Worm (Caenorhabditis elegans) whole organism, late embryonic: ENCODE results near the gene nhr-199.
"Not testable (repeated sequence)": the region's sequence is repeated elsewhere in the genome, so short reads cannot be mapped to it uniquely, and the experiment has no call there.

Source experiments
- T23F11.4 ChIP-seq: fragments of 200-800 bp; sonication (Bioruptor generic); optimal IDR thresholded peaks from 2 replicates; lab custom pipeline; 2018; ENCODE audit warnings: mild to moderate bottlenecking, missing genetic modification characterization, missing compliant biosample characterization
- ahr-1 ChIP-seq: sonication (generic microtip); optimal IDR thresholded peaks from 2 replicates; lab custom pipeline; 2016; ENCODE audit warnings: missing genetic modification characterization, missing compliant biosample characterization
- ama-1 ChIP-seq: fragments of 150-350 bp; optimal IDR thresholded peaks from 2 replicates; lab custom pipeline; 2014
- ceh-14 ChIP-seq: sonication (generic microtip); optimal IDR thresholded peaks from 2 replicates; lab custom pipeline; 2016; ENCODE audit warnings: missing genotype, missing genetic modification characterization, missing compliant biosample characterization
- ceh-18 ChIP-seq: sonication (generic microtip); optimal IDR thresholded peaks from 2 replicates; lab custom pipeline; 2016; ENCODE audit warnings: missing genetic modification characterization, missing compliant biosample characterization
- ceh-19 ChIP-seq: fragments of 200-800 bp; sonication (Bioruptor generic); optimal IDR thresholded peaks from 2 replicates; lab custom pipeline; 2018; ENCODE audit warnings: mild to moderate bottlenecking, missing genetic modification characterization, missing compliant biosample characterization
- ceh-2 ChIP-seq: sonication (generic microtip); optimal IDR thresholded peaks from 2 replicates; lab custom pipeline; 2016; ENCODE audit warnings: missing genotype, missing genetic modification characterization, missing compliant biosample characterization
- ceh-24 ChIP-seq: sonication (generic microtip); optimal IDR thresholded peaks from 2 replicates; lab custom pipeline; 2016; ENCODE audit warnings: mild to moderate bottlenecking, missing genetic modification characterization, missing compliant biosample characterization
- ceh-30 ChIP-seq: fragments of 150-350 bp; optimal IDR thresholded peaks from 2 replicates; lab custom pipeline; 2014; ENCODE audit warnings: missing biosample characterization, missing genetic modification characterization
- ceh-31 ChIP-seq: sonication (generic microtip); optimal IDR thresholded peaks from 2 replicates; lab custom pipeline; 2016; ENCODE audit warnings: missing genetic modification characterization, missing compliant biosample characterization
- ceh-45 ChIP-seq: fragments of 200-800 bp; sonication (Bioruptor generic); IDR thresholded peaks from 2 replicates; pipeline ENCODE4 v1.3.6; 2022; ENCODE audit warnings: missing genetic modification reagents, missing genetic modification characterization, missing compliant biosample characterization
- ceh-6 ChIP-seq: fragments of 200-800 bp; sonication (Bioruptor generic); optimal IDR thresholded peaks from 2 replicates; lab custom pipeline; 2018; ENCODE audit warnings: mild to moderate bottlenecking, missing genetic modification characterization, missing compliant biosample characterization
- dve-1 ChIP-seq: sonication (generic microtip); optimal IDR thresholded peaks from 2 replicates; lab custom pipeline; 2017; ENCODE audit warnings: antibody characterized with exemption, mild to moderate bottlenecking, missing genetic modification characterization, missing compliant biosample characterization
- elt-2 ChIP-seq: sonication (generic microtip); optimal IDR thresholded peaks from 2 replicates; lab custom pipeline; 2016; ENCODE audit warnings: missing genetic modification reagents, missing genetic modification characterization, missing compliant biosample characterization
- ets-4 ChIP-seq: sonication (generic microtip); optimal IDR thresholded peaks from 2 replicates; lab custom pipeline; 2016; ENCODE audit warnings: missing genetic modification characterization, missing compliant biosample characterization
- eyg-1 ChIP-seq: sonication (generic microtip); optimal IDR thresholded peaks from 2 replicates; lab custom pipeline; 2016; ENCODE audit warnings: missing genotype, missing genetic modification characterization, missing compliant biosample characterization
- fax-1 ChIP-seq: sonication (generic microtip); optimal IDR thresholded peaks from 2 replicates; lab custom pipeline; 2016; ENCODE audit warnings: missing genotype, missing genetic modification characterization, missing compliant biosample characterization
- fkh-6 ChIP-seq: sonication (generic microtip); optimal IDR thresholded peaks from 2 replicates; lab custom pipeline; 2016; ENCODE audit warnings: missing genetic modification characterization, missing compliant biosample characterization
- hlh-15 ChIP-seq: sonication (generic microtip); optimal IDR thresholded peaks from 2 replicates; lab custom pipeline; 2016; ENCODE audit warnings: missing genetic modification characterization, missing compliant biosample characterization
- hlh-6 ChIP-seq: sonication (generic microtip); optimal IDR thresholded peaks from 2 replicates; lab custom pipeline; 2016; ENCODE audit warnings: missing genotype, missing genetic modification characterization, missing compliant biosample characterization
- hlh-8 ChIP-seq: sonication (generic microtip); optimal IDR thresholded peaks from 2 replicates; lab custom pipeline; 2016; ENCODE audit warnings: missing genotype, missing genetic modification characterization, missing compliant biosample characterization
- madf-2 ChIP-seq: sonication (generic microtip); optimal IDR thresholded peaks from 2 replicates; lab custom pipeline; 2017; ENCODE audit warnings: missing genetic modification characterization, missing compliant biosample characterization
- nfya-1 ChIP-seq: sonication (generic microtip); optimal IDR thresholded peaks from 2 replicates; lab custom pipeline; 2017; ENCODE audit warnings: missing genetic modification characterization, mild to moderate bottlenecking, missing compliant biosample characterization, antibody characterized with exemption, moderate library complexity
- nhr-11 ChIP-seq: fragments of 150-350 bp; optimal IDR thresholded peaks from 2 replicates; lab custom pipeline; 2014; ENCODE audit warnings: missing biosample characterization, missing genetic modification characterization
- nhr-232 ChIP-seq: sonication (generic microtip); optimal IDR thresholded peaks from 2 replicates; lab custom pipeline; 2016; ENCODE audit warnings: missing genetic modification characterization, missing compliant biosample characterization
- npax-4 ChIP-seq: sonication (generic microtip); optimal IDR thresholded peaks from 2 replicates; lab custom pipeline; 2016; ENCODE audit warnings: missing genetic modification characterization, missing compliant biosample characterization
- pag-3 ChIP-seq: sonication (generic microtip); optimal IDR thresholded peaks from 2 replicates; lab custom pipeline; 2016; ENCODE audit warnings: missing compliant biosample characterization, missing genetic modification characterization, borderline replicate concordance
- pat-9 ChIP-seq: fragments of 200-800 bp; sonication (Bioruptor generic); optimal IDR thresholded peaks from 2 replicates; lab custom pipeline; 2018; ENCODE audit warnings: mild to moderate bottlenecking, missing genetic modification characterization, moderate library complexity, missing compliant biosample characterization
- pax-1 ChIP-seq: fragments of 150-350 bp; optimal IDR thresholded peaks from 2 replicates; lab custom pipeline; 2014; ENCODE audit warnings: missing biosample characterization, missing genetic modification characterization
- pha-2 ChIP-seq: sonication (generic microtip); optimal IDR thresholded peaks from 2 replicates; lab custom pipeline; 2017; ENCODE audit warnings: mild to moderate bottlenecking, missing genetic modification characterization, missing compliant biosample characterization
- pha-4 ChIP-seq: fragments of 150-350 bp; optimal IDR thresholded peaks from 2 replicates; lab custom pipeline; 2018; ENCODE audit warnings: missing biosample characterization, missing genetic modification reagents, missing genetic modification characterization
- pqm-1 ChIP-seq: sonication (generic microtip); optimal IDR thresholded peaks from 2 replicates; lab custom pipeline; 2016; ENCODE audit warnings: missing genetic modification characterization, missing compliant biosample characterization
- rnt-1 ChIP-seq: sonication (generic microtip); optimal IDR thresholded peaks from 2 replicates; lab custom pipeline; 2016; ENCODE audit warnings: missing genetic modification characterization, missing compliant biosample characterization
- sox-2 ChIP-seq: fragments of 200-800 bp; sonication (Bioruptor generic); IDR thresholded peaks from 2 replicates; pipeline ENCODE4 v1.3.6; 2022; ENCODE audit warnings: missing genetic modification reagents, missing genetic modification characterization, missing compliant biosample characterization
- sox-4 ChIP-seq: sonication (generic microtip); optimal IDR thresholded peaks from 2 replicates; lab custom pipeline; 2017; ENCODE audit warnings: mild to moderate bottlenecking, missing genetic modification characterization, inconsistent platforms, missing compliant biosample characterization
- unc-42 ChIP-seq: sonication (generic microtip); optimal IDR thresholded peaks from 2 replicates; lab custom pipeline; 2016; ENCODE audit warnings: missing genotype, missing genetic modification characterization, missing compliant biosample characterization
- unc-55 ChIP-seq: sonication (generic microtip); optimal IDR thresholded peaks from 2 replicates; lab custom pipeline; 2017; ENCODE audit warnings: missing biosample characterization, missing genetic modification reagents, missing genetic modification characterization
- zip-5 ChIP-seq: sonication (generic microtip); optimal IDR thresholded peaks from 2 replicates; lab custom pipeline; 2016; ENCODE audit warnings: missing genetic modification characterization, missing compliant biosample characterization
- ztf-16 ChIP-seq: sonication (generic microtip); optimal IDR thresholded peaks from 2 replicates; lab custom pipeline; 2017; ENCODE audit warnings: missing genetic modification characterization, missing compliant biosample characterization

Gene nhr-199

ce11 chrV:15668870-15669269 is 30.8 kb downstream of the nhr-199 start, which contains the start of gene K06B4.4:
Gene K06B4.4 (plus strand): TSS chrV:15669170.
- TF ChIP-seq pha-4 (no peak), ceh-6 (GFP tag; lab: Kevin White, UChicago) (no peak), ceh-19 (GFP tag; lab: Kevin White, UChicago) (no peak), pat-9 (tag; lab: Kevin White, UChicago) (no peak), ceh-30 (no peak), nhr-11 (no peak), fax-1 (no peak), hlh-15 (no peak), eyg-1 (tag; lab: Kevin White, UChicago) (no peak), ztf-16 (tag; lab: Kevin White, UChicago) (no peak), rnt-1 (no peak), sox-2 (GFP tag; lab: Robert Waterston, UW) (no peak), T23F11.4 (no peak)

- not testable (repeated sequence) for TF ChIP-seq zip-5; madf-2 (tag; lab: Kevin White, UChicago); sox-4 (tag; lab: Kevin White, UChicago)
Observed at ce11 chrV:15668200-15668599, 31.5 kb downstream of the nhr-199 start, which contains the start of gene F53E4.1. Gene F53E4.1 (minus strand): TSS chrV:15668300.

ce11 chrV:15666718-15667117 is 33.0 kb downstream of the nhr-199 start:
- peak; percentile 75 for TF ChIP-seq elt-2 (tag; lab: Kevin White, UChicago)
- no peak for TF ChIP-seq ceh-45 (GFP tag; lab: Robert Waterston, UW)
- TF ChIP-seq ahr-1 (tag; lab: Kevin White, UChicago), result no peak
- TF ChIP-seq ets-4 (tag; lab: Kevin White, UChicago), result no peak
- peak; percentile 5 for TF ChIP-seq pqm-1 (tag; lab: Kevin White, UChicago)
- no peak for TF ChIP-seq ceh-14 (tag; lab: Kevin White, UChicago)

ce11 chrV:15664053-15664661 is 35.5 kb downstream of the nhr-199 start:
- TF ChIP-seq pag-3 (no peak), ceh-24 (no peak), hlh-6 (tag; lab: Kevin White, UChicago) (no peak), ceh-18 (tag; lab: Kevin White, UChicago) (peak; percentile 20), nhr-232 (tag; lab: Kevin White, UChicago) (no peak), nfya-1 (tag; lab: Kevin White, UChicago) (no peak), pax-1 (tag; lab: Kevin White, UChicago) (peak; percentile 62), ama-1 (lab: Kevin White, UChicago) (no peak), ceh-31 (peak; percentile 22), dve-1 (tag; lab: Kevin White, UChicago) (peak; percentile 57), unc-55 (peak; percentile 60), rnt-1 (peak; percentile 17), madf-2 (tag; lab: Kevin White, UChicago) (no peak), fkh-6 (no peak), ceh-45 (GFP tag; lab: Robert Waterston, UW) (no peak)
- TF ChIP-seq, all 69 proteins: peak for 6

ce11 chrV:15661580-15661979 is 38.1 kb downstream of the nhr-199 start:
- TF ChIP-seq ceh-2 (no peak), ceh-45 (GFP tag; lab: Robert Waterston, UW) (no peak), sox-2 (GFP tag; lab: Robert Waterston, UW) (no peak), npax-4 (tag; lab: Kevin White, UChicago) (no peak), hlh-8 (tag; lab: Kevin White, UChicago) (no peak), ama-1 (lab: Kevin White, UChicago) (no peak), madf-2 (tag; lab: Kevin White, UChicago) (no peak), unc-42 (tag; lab: Kevin White, UChicago) (no peak), pha-4 (no peak), pha-2 (no peak)
